Worm (Caenorhabditis elegans) whole organism, young adult: ENCODE results near the gene che-11.
A peak's percentile ranks its signal among the peaks of the same experiment; 100 is the strongest.

Experiments used
- C06A6.2 ChIP-seq: fragments of 200-800 bp; sonication (Bioruptor generic); conservative IDR thresholded peaks from 2 replicates; pipeline ENCODE4 v1.3.6; 2022; ENCODE audit warnings: missing genetic modification characterization, missing compliant biosample characterization
- C17E4.6 ChIP-seq: fragments of 200-800 bp; sonication (Bioruptor generic); IDR thresholded peaks from 2 replicates; pipeline ENCODE4 v1.3.6; 2022; ENCODE audit warnings: missing genetic modification reagents, missing genetic modification characterization, missing compliant biosample characterization
- F10E7.11 ChIP-seq: sonication (generic microtip); optimal IDR thresholded peaks from 2 replicates; lab custom pipeline; 2017; ENCODE audit warnings: mild to moderate bottlenecking, missing genetic modification characterization, moderate library complexity, missing compliant biosample characterization
- F23B12.7 ChIP-seq: sonication (generic microtip); optimal IDR thresholded peaks from 2 replicates; lab custom pipeline; 2017; ENCODE audit warnings: missing genetic modification characterization, mild to moderate bottlenecking, missing compliant biosample characterization, antibody characterized with exemption, moderate library complexity; ENCODE audit not compliant: insufficient read depth
- T26A5.8 ChIP-seq: sonication (generic microtip); optimal IDR thresholded peaks from 2 replicates; lab custom pipeline; 2016; ENCODE audit warnings: missing genetic modification characterization, missing compliant biosample characterization
- Y53G8AR.9 ChIP-seq: fragments of 200-800 bp; sonication (Bioruptor generic); conservative IDR thresholded peaks from 2 replicates; pipeline ENCODE4 v1.3.6; 2022; ENCODE audit warnings: missing genetic modification reagents, missing genetic modification characterization, missing compliant biosample characterization
- ZK185.1 ChIP-seq: sonication (generic microtip); optimal IDR thresholded peaks from 2 replicates; lab custom pipeline; 2016; ENCODE audit warnings: mild to moderate bottlenecking, missing genetic modification characterization, missing compliant biosample characterization; ENCODE audit not compliant: poor library complexity, severe bottlenecking
- atf-7 ChIP-seq: sonication (generic microtip); optimal IDR thresholded peaks from 2 replicates; lab custom pipeline; 2017; ENCODE audit warnings: mild to moderate bottlenecking, missing genetic modification characterization, missing compliant biosample characterization
- attf-5 ChIP-seq: fragments of 200-800 bp; sonication (Bioruptor generic); optimal IDR thresholded peaks from 2 replicates; lab custom pipeline; 2018; ENCODE audit warnings: mild to moderate bottlenecking, missing genetic modification characterization, missing compliant biosample characterization
- ceh-100 ChIP-seq: fragments of 200-800 bp; sonication (Bioruptor generic); IDR thresholded peaks from 2 replicates; pipeline ENCODE4 v1.3.6; 2022; ENCODE audit warnings: missing genetic modification reagents, missing genetic modification characterization, missing compliant biosample characterization
- ceh-27 ChIP-seq: fragments of 200-800 bp; sonication (Bioruptor generic); optimal IDR thresholded peaks from 2 replicates; lab custom pipeline; 2018; ENCODE audit warnings: mild to moderate bottlenecking, missing genetic modification characterization, moderate library complexity, missing compliant biosample characterization
- ceh-58 ChIP-seq: fragments of 200-800 bp; sonication (Bioruptor generic); IDR thresholded peaks from 2 replicates; pipeline ENCODE4 v1.3.6; 2022; ENCODE audit warnings: missing genetic modification characterization, missing compliant biosample characterization
- ceh-79 ChIP-seq: sonication (generic microtip); optimal IDR thresholded peaks from 2 replicates; lab custom pipeline; 2017; ENCODE audit warnings: mild to moderate bottlenecking, missing genetic modification characterization, missing compliant biosample characterization
- chd-7 ChIP-seq: sonication (generic microtip); optimal IDR thresholded peaks from 2 replicates; lab custom pipeline; 2016; ENCODE audit warnings: mild to moderate bottlenecking, missing genetic modification characterization, moderate library complexity, missing compliant biosample characterization
- dpff-1 ChIP-seq: sonication (generic microtip); optimal IDR thresholded peaks from 2 replicates; lab custom pipeline; 2017; ENCODE audit warnings: mild to moderate bottlenecking, missing genetic modification characterization, missing compliant biosample characterization
- egrh-3 ChIP-seq: fragments of 200-800 bp; sonication (Bioruptor generic); IDR thresholded peaks from 2 replicates; pipeline ENCODE4 v1.3.6; 2022; ENCODE audit warnings: missing genetic modification reagents, missing genetic modification characterization, missing compliant biosample characterization
- ekl-4 ChIP-seq: fragments of 200-800 bp; sonication (Bioruptor generic); IDR thresholded peaks from 2 replicates; pipeline ENCODE4 v1.3.6; 2022; ENCODE audit warnings: missing genetic modification reagents, missing genetic modification characterization, missing compliant biosample characterization
- him-1 ChIP-seq: sonication (generic microtip); optimal IDR thresholded peaks from 2 replicates; lab custom pipeline; 2016; ENCODE audit warnings: missing genotype, missing genetic modification reagents, missing genetic modification characterization, missing compliant biosample characterization
- hlh-26 ChIP-seq: fragments of 200-800 bp; sonication (Bioruptor generic); conservative IDR thresholded peaks from 2 replicates; pipeline ENCODE4 v1.3.6; 2022; ENCODE audit warnings: missing genetic modification reagents, missing genetic modification characterization, missing compliant biosample characterization
- hmg-20 ChIP-seq: fragments of 200-800 bp; sonication (Bioruptor generic); IDR thresholded peaks from 2 replicates; pipeline ENCODE4 v1.3.6; 2022; ENCODE audit warnings: missing genetic modification reagents, missing genetic modification characterization, missing compliant biosample characterization
- lin-40 ChIP-seq: sonication (generic microtip); optimal IDR thresholded peaks from 2 replicates; lab custom pipeline; 2016; ENCODE audit warnings: missing genetic modification characterization, mild to moderate bottlenecking, missing compliant biosample characterization, missing genotype, missing genetic modification reagents
- lir-1 ChIP-seq: fragments of 200-800 bp; sonication (Bioruptor generic); conservative IDR thresholded peaks from 2 replicates; pipeline ENCODE4 v1.3.6; 2022; ENCODE audit warnings: missing genetic modification reagents, missing genetic modification characterization, missing compliant biosample characterization
- madf-3 ChIP-seq: fragments of 200-800 bp; sonication (Bioruptor generic); IDR thresholded peaks from 2 replicates; pipeline ENCODE4 v1.3.6; 2022; ENCODE audit warnings: missing genetic modification reagents, missing genetic modification characterization, missing compliant biosample characterization
- madf-8 ChIP-seq: fragments of 200-800 bp; sonication (Bioruptor generic); conservative IDR thresholded peaks from 2 replicates; pipeline ENCODE4 v1.3.6; 2022; ENCODE audit warnings: missing genetic modification reagents, missing genetic modification characterization, missing compliant biosample characterization
- mel-28 ChIP-seq: sonication (generic microtip); optimal IDR thresholded peaks from 2 replicates; lab custom pipeline; 2016; ENCODE audit warnings: borderline replicate concordance, mild to moderate bottlenecking, missing genetic modification characterization, missing compliant biosample characterization
- nhr-120 ChIP-seq: fragments of 200-800 bp; sonication (Bioruptor generic); IDR thresholded peaks from 2 replicates; pipeline ENCODE4 v1.3.6; 2022; ENCODE audit warnings: missing genetic modification characterization, missing compliant biosample characterization
- nhr-179 ChIP-seq: sonication (generic microtip); optimal IDR thresholded peaks from 2 replicates; lab custom pipeline; 2016; ENCODE audit warnings: mild to moderate bottlenecking, missing genetic modification characterization, missing compliant biosample characterization
- nhr-90 ChIP-seq: sonication (generic microtip); optimal IDR thresholded peaks from 2 replicates; lab custom pipeline; 2016; ENCODE audit warnings: missing genotype, mild to moderate bottlenecking, missing genetic modification characterization, missing compliant biosample characterization
- rec-8 ChIP-seq, 2 experiments: sonication (generic microtip); optimal IDR thresholded peaks; 2 replicates each; lab custom pipeline; 2016; ENCODE audit warnings: mild to moderate bottlenecking in 2 of 2, missing genetic modification characterization in 2 of 2, missing genetic modification reagents in 2 of 2, missing genotype in 2 of 2, missing biosample characterization in 1 of 2, missing compliant biosample characterization in 1 of 2, moderate library complexity in 1 of 2
- rpc-1 ChIP-seq, 2 experiments: fragments of 150-350 bp in 1 of 2; sonication (generic microtip) in 1 of 2; optimal IDR thresholded peaks; 2 replicates each; lab custom pipeline; 2014 to 2018; ENCODE audit warnings: missing biosample characterization in 1 of 2, missing genetic modification characterization in 1 of 2, missing genetic modification reagents in 1 of 2, missing genotype in 1 of 2
- zfh-2 ChIP-seq: fragments of 200-800 bp; sonication (Bioruptor generic); conservative IDR thresholded peaks from 2 replicates; pipeline ENCODE4 v1.3.6; 2022; ENCODE audit warnings: missing genetic modification reagents, missing genetic modification characterization, missing compliant biosample characterization
- ztf-26 ChIP-seq: sonication (generic microtip); optimal IDR thresholded peaks from 2 replicates; lab custom pipeline; 2017; ENCODE audit warnings: missing genetic modification characterization, missing compliant biosample characterization
- ztf-6 ChIP-seq: fragments of 200-800 bp; sonication (Bioruptor generic); IDR thresholded peaks from 2 replicates; pipeline ENCODE4 v1.3.6; 2022; ENCODE audit warnings: missing genetic modification reagents, missing genetic modification characterization, missing compliant biosample characterization

Gene che-11

ce11 chrV:12159975-12160374 lies 9.5 kb upstream of the che-11 start (continued):
- TF ChIP-seq ZK185.1 (tag; lab: Kevin White, UChicago), result no peak
- TF ChIP-seq, all 124 proteins: peak for 0

- TF ChIP-seq rpc-1 (optimal IDR thresholded peaks at IDR 0.05; lab: Kevin White, UChicago), result no peak
- TF ChIP-seq rpc-1 (tag; optimal IDR thresholded peaks at IDR 0.05; lab: Kevin White, UChicago), result no peak
- TF ChIP-seq egrh-3 (GFP tag; lab: Robert Waterston, UW), result 0 out of 2 replicates have a peak, but pooled peaks have one; percentile 21
- TF ChIP-seq Y53G8AR.9 (GFP tag; lab: Robert Waterston, UW), result no peak
- no peak for TF ChIP-seq him-1 (tag; lab: Kevin White, UChicago)
- TF ChIP-seq ztf-6, result 0 out of 2 replicates have a peak, but pooled peaks have one; percentile 19
Measured at ce11 chrV:12158377-12158776, 7.9 kb upstream of the che-11 start.

- TF ChIP-seq ceh-100 (GFP tag; lab: Robert Waterston, UW) (no peak), T26A5.8 (no peak), attf-5 (GFP tag; lab: Kevin White, UChicago) (no peak), F23B12.7 (tag; lab: Kevin White, UChicago) (no peak), dpff-1 (tag; lab: Kevin White, UChicago) (no peak), ceh-27 (GFP tag; lab: Kevin White, UChicago) (no peak)
Measured at ce11 chrV:12154554-12154953, 4.0 kb upstream of the che-11 start, which contains the start of gene C27A7.9. C27A7.9 (minus strand) TSS chrV:12154654.

- TF ChIP-seq lir-1 (GFP tag; lab: Robert Waterston, UW), result no peak
- TF ChIP-seq C17E4.6 (GFP tag; lab: Robert Waterston, UW), result no peak
- no peak for TF ChIP-seq ceh-79 (tag; lab: Kevin White, UChicago)
- TF ChIP-seq ceh-100 (GFP tag; lab: Robert Waterston, UW), result no peak
- no peak for TF ChIP-seq atf-7
Measured at ce11 chrV:12153784-12154183, 3.3 kb upstream of the che-11 start.

- TF ChIP-seq ekl-4 (GFP tag; lab: Robert Waterston, UW) (no peak), C06A6.2 (GFP tag; lab: Robert Waterston, UW) (no peak), lin-40 (no peak), nhr-90 (tag; lab: Kevin White, UChicago) (no peak), C17E4.6 (GFP tag; lab: Robert Waterston, UW) (no peak), madf-8 (GFP tag; lab: Robert Waterston, UW) (no peak), hlh-26 (no peak)
Measured at ce11 chrV:12152857-12153256, 2.4 kb upstream of the che-11 start, which contains the start of gene C27A7.8. C27A7.8 (plus strand) TSS chrV:12153157.

- TF ChIP-seq rpc-1 (optimal IDR thresholded peaks at IDR 0.05; lab: Kevin White, UChicago), result no peak
- no peak for TF ChIP-seq rpc-1 (tag; optimal IDR thresholded peaks at IDR 0.05; lab: Kevin White, UChicago)
- no peak for TF ChIP-seq rec-8 (tag; optimal IDR thresholded peaks at IDR 0.05; lab: Kevin White, UChicago)
- TF ChIP-seq chd-7, result no peak
- TF ChIP-seq mel-28 (tag; lab: Kevin White, UChicago), result no peak
- no peak for TF ChIP-seq nhr-179 (tag; lab: Kevin White, UChicago)
- TF ChIP-seq F23B12.7 (tag; lab: Kevin White, UChicago), result no peak
- no peak for TF ChIP-seq ceh-58
- no peak for TF ChIP-seq hmg-20 (GFP tag; lab: Robert Waterston, UW)
- TF ChIP-seq ztf-26 (tag; lab: Kevin White, UChicago), result no peak
- no peak for TF ChIP-seq F10E7.11
- no peak for TF ChIP-seq zfh-2 (GFP tag; lab: Robert Waterston, UW)
- TF ChIP-seq nhr-120 (GFP tag; lab: Robert Waterston, UW), result no peak
- TF ChIP-seq madf-3 (GFP tag; lab: Robert Waterston, UW), result no peak
- TF ChIP-seq hlh-26, result no peak
Measured at ce11 chrV:12140625-12141024, 9.9 kb downstream of the che-11 start, which contains the start of gene C27A7.3. C27A7.3 (plus strand) TSS chrV:12140925.
